Worm (Caenorhabditis elegans): ENCODE data around the gene acly-1.

- no peak for TF ChIP-seq ttx-3 (tag; optimal IDR thresholded peaks at IDR 0.05)
- TF ChIP-seq ref-2 (tag; optimal IDR thresholded peaks at IDR 0.05), result no peak
- no peak for TF ChIP-seq nhr-11 (tag; optimal IDR thresholded peaks at IDR 0.05)
- TF ChIP-seq odd-2 (tag; optimal IDR thresholded peaks at IDR 0.05), result no peak
- no peak for TF ChIP-seq pag-3 (tag; optimal IDR thresholded peaks at IDR 0.05; ENCODE audit: borderline replicate concordance)
- TF ChIP-seq K02D7.2 (tag; optimal IDR thresholded peaks at IDR 0.05), result no peak
- TF ChIP-seq pros-1 (tag; optimal IDR thresholded peaks at IDR 0.05), result no peak
- TF ChIP-seq ceh-14 (tag; optimal IDR thresholded peaks at IDR 0.05), result no peak
- no peak for TF ChIP-seq ama-1 (optimal IDR thresholded peaks at IDR 0.05)
- no peak for TF ChIP-seq ets-4 (tag; optimal IDR thresholded peaks at IDR 0.05)
- no peak for TF ChIP-seq pqm-1 (tag; optimal IDR thresholded peaks at IDR 0.05)
- TF ChIP-seq lin-11 (tag; optimal IDR thresholded peaks at IDR 0.05), result no peak
- TF ChIP-seq zip-5 (tag; optimal IDR thresholded peaks at IDR 0.05), result no peak
Observed at ce11 chrX:1495980-1496379, 16.6 kb downstream of the acly-1 start.
